Worm (Caenorhabditis elegans) whole organism, midembryonic: ENCODE measurements around the gene col-171.

Source experiments
- cog-1 ChIP-seq: sonication (generic microtip); optimal IDR thresholded peaks from 2 replicates; lab custom pipeline; 2016; ENCODE audit warnings: missing genetic modification characterization, missing compliant biosample characterization
- flt-1 ChIP-seq: fragments of 200-800 bp; sonication (Bioruptor generic); IDR thresholded peaks from 2 replicates; pipeline ENCODE4 v1.3.6; 2022; ENCODE audit warnings: missing genetic modification characterization, missing compliant biosample characterization
- ref-1 ChIP-seq: fragments of 200-800 bp; sonication (Bioruptor generic); conservative IDR thresholded peaks from 2 replicates; pipeline ENCODE4 v1.3.6; 2022; ENCODE audit warnings: missing genetic modification reagents, missing genetic modification characterization, missing compliant biosample characterization
- tab-1 ChIP-seq: fragments of 200-800 bp; sonication (Bioruptor generic); IDR thresholded peaks from 2 replicates; pipeline ENCODE4 v1.3.6; 2022; ENCODE audit warnings: missing genetic modification characterization, missing compliant biosample characterization
- ztf-23 ChIP-seq: fragments of 200-800 bp; sonication (Bioruptor generic); IDR thresholded peaks from 2 replicates; pipeline ENCODE4 v1.3.6; 2022; ENCODE audit warnings: missing genetic modification reagents, missing genetic modification characterization, missing compliant biosample characterization
- ztf-29 ChIP-seq: fragments of 200-800 bp; sonication (Bioruptor generic); IDR thresholded peaks from 2 replicates; pipeline ENCODE4 v1.3.6; 2022; ENCODE audit warnings: missing genetic modification reagents, missing genetic modification characterization, missing compliant biosample characterization

DNA sequence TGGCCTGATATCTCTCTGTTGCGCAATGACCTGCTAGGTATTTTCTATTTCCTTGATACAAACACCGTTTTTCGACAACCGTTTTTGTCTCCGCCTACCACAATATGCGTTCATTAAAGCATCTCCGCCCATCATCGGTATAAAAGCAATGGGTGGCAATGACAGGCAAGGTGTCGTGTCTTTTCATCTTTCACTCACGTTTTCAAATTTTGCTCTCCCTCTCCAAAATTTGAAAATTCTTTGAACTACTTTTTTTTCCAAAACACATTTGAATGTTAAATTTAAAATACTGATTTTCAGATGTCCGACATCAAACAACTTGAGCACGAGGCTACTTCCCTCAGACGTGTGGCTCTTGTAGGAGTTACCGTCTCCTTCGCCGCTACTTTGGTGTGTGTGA is 5.2 kb upstream of the col-171 start, which contains the start of gene col-169:
- TF ChIP-seq tab-1 (no peak), flt-1 (GFP tag; lab: Robert Waterston, UW) (no peak), ztf-29 (no peak), cog-1 (no peak), ztf-23 (GFP tag; lab: Robert Waterston, UW) (no peak), ref-1 (GFP tag; lab: Robert Waterston, UW) (no peak)
